Worm (Caenorhabditis elegans): ENCODE results near the gene copb-1.

DNA sequence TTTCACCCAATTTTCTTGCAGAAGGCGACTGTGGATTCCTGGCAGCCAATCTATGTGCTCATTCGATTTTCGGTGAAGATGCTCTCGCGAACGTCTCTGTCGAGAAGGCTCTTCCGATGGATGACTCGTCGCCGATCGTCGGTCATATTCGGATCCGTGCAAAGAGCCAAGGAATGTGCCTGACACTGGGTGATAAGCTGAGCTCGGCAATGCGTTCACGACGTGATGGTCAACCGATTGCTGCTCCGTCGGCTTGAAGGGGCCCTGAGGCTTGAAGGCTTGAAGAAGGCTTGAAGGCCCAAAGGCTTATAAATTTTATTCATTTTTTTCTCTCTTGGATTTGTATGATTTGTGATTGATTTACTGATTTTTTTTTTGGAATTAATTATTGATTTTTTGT, 8.5 kb downstream of the copb-1 start:
- TF ChIP-seq madf-6 (GFP tag; IDR thresholded peaks at IDR 0.05) (no peak), hlh-12 (tag; optimal IDR thresholded peaks at IDR 0.05) (no peak), C06A6.2 (GFP tag; conservative IDR thresholded peaks at IDR 0.05) (no peak), dpl-1 (GFP tag; optimal IDR thresholded peaks at IDR 0.05) (no peak), ama-1 (optimal IDR thresholded peaks at IDR 0.05) (no peak), ama-1 (GFP tag; optimal IDR thresholded peaks at IDR 0.05) (no peak), cebp-1 (GFP tag; IDR thresholded peaks at IDR 0.05) (no peak), cebp-1 (tag; optimal IDR thresholded peaks at IDR 0.05) (no peak), F52B5.7 (tag; optimal IDR thresholded peaks at IDR 0.05) (no peak), lin-35 (GFP tag; optimal IDR thresholded peaks at IDR 0.05) (no peak), gei-17 (GFP tag; optimal IDR thresholded peaks at IDR 0.05) (no peak), madf-8 (GFP tag; conservative IDR thresholded peaks at IDR 0.05) (no peak), sea-2 (GFP tag; IDR thresholded peaks at IDR 0.05) (no peak)

Data from whole organism, young adult.